Fruit fly (Drosophila melanogaster) whole organism, embryonic: ENCODE results near the gene CG17839.
A peak's percentile ranks its signal among the peaks of the same experiment; 100 is the strongest.

ENCODE experiments used
- BtbVII ChIP-seq: fragments of 200-800 bp; sonication (Bioruptor generic); optimal IDR thresholded peaks from 3 replicates; lab custom pipeline; 2017; ENCODE audit warnings: missing biosample characterization, mild to moderate bottlenecking, missing genetic modification characterization
- CG10274 ChIP-seq: fragments of 200-800 bp; sonication (Bioruptor generic); optimal IDR thresholded peaks from 3 replicates; lab custom pipeline; 2017; ENCODE audit warnings: missing biosample characterization, mild to moderate bottlenecking, missing genetic modification characterization
- CG12219 ChIP-seq: fragments of 200-800 bp; sonication (Bioruptor generic); optimal IDR thresholded peaks from 3 replicates; lab custom pipeline; 2018; ENCODE audit warnings: missing biosample characterization, mild to moderate bottlenecking, missing genetic modification characterization
- CG1233 ChIP-seq: fragments of 200-800 bp; sonication (Bioruptor generic); optimal IDR thresholded peaks from 4 replicates; lab custom pipeline; 2018; ENCODE audit warnings: missing biosample characterization, mild to moderate bottlenecking, missing genetic modification characterization
- CG13894 ChIP-seq: fragments of 200-800 bp; sonication (Bioruptor generic); optimal IDR thresholded peaks from 3 replicates; lab custom pipeline; 2018; ENCODE audit warnings: missing biosample characterization, mild to moderate bottlenecking, missing genetic modification characterization, moderate library complexity
- CG2875 ChIP-seq: fragments of 200-800 bp; sonication (Bioruptor generic); optimal IDR thresholded peaks from 2 replicates; lab custom pipeline; 2017; ENCODE audit warnings: missing biosample characterization, mild to moderate bottlenecking, missing genetic modification characterization, missing genetic modification reagents
- CG31388 ChIP-seq: fragments of 200-800 bp; sonication (Bioruptor generic); optimal IDR thresholded peaks from 2 replicates; lab custom pipeline; 2016; ENCODE audit warnings: missing biosample characterization, missing genetic modification characterization
- CG3281 ChIP-seq: fragments of 200-800 bp; sonication (Bioruptor generic); optimal IDR thresholded peaks from 3 replicates; lab custom pipeline; 2017; ENCODE audit warnings: missing biosample characterization, mild to moderate bottlenecking, missing genetic modification characterization
- CG3838 ChIP-seq: fragments of 200-800 bp; sonication (Bioruptor generic); optimal IDR thresholded peaks from 3 replicates; lab custom pipeline; 2016; ENCODE audit warnings: missing biosample characterization, missing genetic modification characterization
- CG4707 ChIP-seq: fragments of 200-800 bp; sonication (Bioruptor generic); optimal IDR thresholded peaks from 2 replicates; lab custom pipeline; 2018; ENCODE audit warnings: missing biosample characterization, mild to moderate bottlenecking, missing genetic modification characterization, moderate library complexity
- CG5953 ChIP-seq: fragments of 200-800 bp; sonication (Bioruptor generic); IDR thresholded peaks from 2 replicates; pipeline ENCODE4 v1.3.6; 2022; ENCODE audit warnings: missing biosample characterization, missing genetic modification characterization
- CG6854 ChIP-seq: fragments of 200-800 bp; sonication (Bioruptor generic); optimal IDR thresholded peaks from 3 replicates; lab custom pipeline; 2017; ENCODE audit warnings: missing biosample characterization, mild to moderate bottlenecking, missing genetic modification characterization
- CG9876 ChIP-seq: fragments of 200-800 bp; sonication (Bioruptor generic); optimal IDR thresholded peaks from 2 replicates; lab custom pipeline; 2016; ENCODE audit warnings: missing biosample characterization, missing genetic modification characterization
- Dad ChIP-seq: fragments of 200-800 bp; sonication (Bioruptor generic); optimal IDR thresholded peaks from 3 replicates; lab custom pipeline; 2016; ENCODE audit warnings: missing biosample characterization, missing genetic modification characterization
- Dfd ChIP-seq, 2 experiments: fragments of >200 bp; optimal IDR thresholded peaks; 2 replicates each; lab custom pipeline; 2017; ENCODE audit warnings: missing biosample characterization in 2 of 2, missing genetic modification characterization in 2 of 2
- Dref ChIP-seq: fragments of 200-800 bp; sonication (Bioruptor generic); IDR thresholded peaks from 2 replicates; pipeline ENCODE4 v1.3.6; 2022; ENCODE audit warnings: missing biosample characterization, missing genetic modification characterization
- Drgx ChIP-seq: fragments of 200-800 bp; sonication (Bioruptor generic); IDR thresholded peaks from 2 replicates; pipeline ENCODE4 v1.3.6; 2022; ENCODE audit warnings: missing biosample characterization, missing genetic modification characterization
- Ets65A ChIP-seq: fragments of 200-800 bp; sonication (Bioruptor generic); peaks from one replicate; lab custom pipeline; 2016; ENCODE audit warnings: missing biosample characterization, missing genetic modification characterization
- Fer2 ChIP-seq: fragments of 200-800 bp; sonication (Bioruptor generic); optimal IDR thresholded peaks from 2 replicates; lab custom pipeline; 2018; ENCODE audit warnings: missing biosample characterization, mild to moderate bottlenecking, missing genetic modification characterization, moderate library complexity
- Hmx ChIP-seq: fragments of 200-800 bp; sonication (Bioruptor generic); optimal IDR thresholded peaks from 2 replicates; lab custom pipeline; 2016; ENCODE audit warnings: missing biosample characterization, missing genetic modification characterization
- Jarid2 ChIP-seq: fragments of 200-800 bp; sonication (Bioruptor generic); optimal IDR thresholded peaks from 3 replicates; lab custom pipeline; 2017; ENCODE audit warnings: mild to moderate bottlenecking, missing biosample characterization, missing genetic modification reagents, missing genetic modification characterization
- MBD-R2 ChIP-seq: fragments of 200-800 bp; sonication (Bioruptor generic); IDR thresholded peaks from 2 replicates; pipeline ENCODE4 v1.3.6; 2022; ENCODE audit warnings: missing biosample characterization, missing genetic modification characterization
- Mes4 ChIP-seq: fragments of 200-800 bp; sonication (Bioruptor generic); optimal IDR thresholded peaks from 2 replicates; lab custom pipeline; 2016; ENCODE audit warnings: missing biosample characterization, missing genetic modification characterization
- Nf-YC ChIP-seq: fragments of 200-800 bp; optimal IDR thresholded peaks from 3 replicates; lab custom pipeline; 2019; ENCODE audit warnings: missing biosample characterization, mild to moderate bottlenecking, missing genetic modification characterization, moderate library complexity
- Ravus ChIP-seq: fragments of 200-800 bp; sonication (Bioruptor generic); IDR thresholded peaks from 2 replicates; pipeline ENCODE4 v1.3.6; 2022; ENCODE audit warnings: missing biosample characterization, missing genetic modification characterization
- Sin3A ChIP-seq: fragments of >200 bp; optimal IDR thresholded peaks from 2 replicates; lab custom pipeline; 2018
- Six4 ChIP-seq: fragments of 200-800 bp; sonication (Bioruptor generic); optimal IDR thresholded peaks from 2 replicates; lab custom pipeline; 2016; ENCODE audit warnings: missing biosample characterization, missing genetic modification characterization
- Trl ChIP-seq, 3 experiments: fragments of >200 bp in 2 of 3; fragments of 200-800 bp in 1 of 3; sonication (Bioruptor generic) in 1 of 3; optimal IDR thresholded peaks; 2 replicates in 1 of 3; 3 replicates in 2 of 3; lab custom pipeline; 2016 to 2017; ENCODE audit warnings: missing biosample characterization in 1 of 3, missing genetic modification characterization in 1 of 3
- Vsx1 ChIP-seq: fragments of 200-800 bp; sonication (Bioruptor generic); optimal IDR thresholded peaks from 2 replicates; lab custom pipeline; 2017; ENCODE audit warnings: missing biosample characterization, mild to moderate bottlenecking, missing genetic modification characterization, missing genetic modification reagents
- Xrp1 ChIP-seq: fragments of 200-800 bp; sonication (Bioruptor generic); IDR thresholded peaks from 2 replicates; pipeline ENCODE4 v1.3.6; 2022; ENCODE audit warnings: missing biosample characterization, missing genetic modification characterization
- ac ChIP-seq: fragments of 200-800 bp; sonication (Bioruptor generic); optimal IDR thresholded peaks from 3 replicates; lab custom pipeline; 2017; ENCODE audit warnings: missing biosample characterization, mild to moderate bottlenecking, missing genetic modification characterization
- cas ChIP-seq: fragments of 200-800 bp; sonication (Bioruptor generic); IDR thresholded peaks from 2 replicates; pipeline ENCODE4 v1.3.6; 2022; ENCODE audit warnings: missing biosample characterization, missing genetic modification characterization
- chif ChIP-seq, 2 experiments: fragments of 200-800 bp; sonication (Bioruptor generic); optimal IDR thresholded peaks; 3 replicates each; lab custom pipeline; 2016; ENCODE audit warnings: missing biosample characterization in 2 of 2, missing genetic modification characterization in 2 of 2
- ci ChIP-seq: fragments of 200-800 bp; sonication (Bioruptor generic); IDR thresholded peaks from 3 replicates; pipeline ENCODE4 v1.3.6; 2022; ENCODE audit warnings: missing biosample characterization, missing genetic modification characterization
- dimm ChIP-seq: fragments of 200-800 bp; sonication (Bioruptor generic); IDR thresholded peaks from 2 replicates; pipeline ENCODE4 v1.3.6; 2022; ENCODE audit warnings: missing biosample characterization, missing genetic modification characterization
- en ChIP-seq: fragments of 200-800 bp; sonication (Bioruptor generic); optimal IDR thresholded peaks from 2 replicates; lab custom pipeline; 2016; ENCODE audit warnings: missing biosample characterization, missing genetic modification characterization
- hb ChIP-seq: fragments of 200-800 bp; sonication (Bioruptor generic); IDR thresholded peaks from 3 replicates; pipeline ENCODE4 v1.3.6; 2022; ENCODE audit warnings: missing biosample characterization, missing genetic modification characterization; ENCODE audit not compliant: partially characterized antibody
- insv ChIP-seq, 2 experiments: fragments of 200-800 bp; sonication (Bioruptor generic); optimal IDR thresholded peaks; 3 replicates each; lab custom pipeline; 2016 to 2018; ENCODE audit warnings: missing biosample characterization in 2 of 2, missing genetic modification characterization in 2 of 2
- jumu ChIP-seq: fragments of 200-800 bp; sonication (Bioruptor generic); optimal IDR thresholded peaks from 3 replicates; lab custom pipeline; 2016; ENCODE audit warnings: missing biosample characterization, missing genetic modification characterization
- lilli ChIP-seq: fragments of 200-800 bp; sonication (Bioruptor generic); optimal IDR thresholded peaks from 3 replicates; lab custom pipeline; 2016; ENCODE audit warnings: missing biosample characterization, missing genetic modification characterization
- lmd ChIP-seq: fragments of 200-800 bp; sonication (Bioruptor generic); IDR thresholded peaks from 2 replicates; pipeline ENCODE4 v1.3.6; 2022; ENCODE audit warnings: missing biosample characterization, missing genetic modification characterization
- mam ChIP-seq: fragments of 200-800 bp; sonication (Bioruptor generic); optimal IDR thresholded peaks from 3 replicates; lab custom pipeline; 2016; ENCODE audit warnings: missing biosample characterization, missing genetic modification characterization
- mirr ChIP-seq: fragments of 200-800 bp; sonication (Bioruptor generic); optimal IDR thresholded peaks from 3 replicates; lab custom pipeline; 2018; ENCODE audit warnings: missing biosample characterization, mild to moderate bottlenecking, missing genetic modification characterization
- org-1 ChIP-seq: fragments of 200-800 bp; sonication (Bioruptor generic); optimal IDR thresholded peaks from 2 replicates; lab custom pipeline; 2017; ENCODE audit warnings: missing biosample characterization, missing genetic modification characterization
- row ChIP-seq: fragments of 200-800 bp; sonication (Bioruptor generic); IDR thresholded peaks from 3 replicates; pipeline ENCODE4 v1.3.6; 2022; ENCODE audit warnings: missing biosample characterization, missing genetic modification characterization
- sens-2 ChIP-seq: fragments of 200-800 bp; sonication (Bioruptor generic); IDR thresholded peaks from 2 replicates; pipeline ENCODE4 v1.3.6; 2022; ENCODE audit warnings: missing biosample characterization, missing genetic modification characterization
- sima ChIP-seq: fragments of 200-800 bp; sonication (Bioruptor generic); optimal IDR thresholded peaks from 2 replicates; lab custom pipeline; 2016; ENCODE audit warnings: missing biosample characterization, missing genetic modification characterization
- sqz ChIP-seq: fragments of 200-800 bp; sonication (Bioruptor generic); optimal IDR thresholded peaks from 3 replicates; lab custom pipeline; 2018; ENCODE audit warnings: missing biosample characterization, mild to moderate bottlenecking, missing genetic modification characterization
- trem ChIP-seq: fragments of 200-800 bp; optimal IDR thresholded peaks from 3 replicates; lab custom pipeline; 2019; ENCODE audit warnings: missing biosample characterization, mild to moderate bottlenecking, missing genetic modification characterization, moderate library complexity
- wek ChIP-seq: fragments of 200-800 bp; sonication (Bioruptor generic); optimal IDR thresholded peaks from 3 replicates; lab custom pipeline; 2018; ENCODE audit warnings: missing biosample characterization, mild to moderate bottlenecking, missing genetic modification characterization, moderate library complexity
- zfh1 ChIP-seq: fragments of 200-800 bp; sonication (Bioruptor generic); IDR thresholded peaks from 3 replicates; pipeline ENCODE4 v1.3.6; 2022; ENCODE audit warnings: missing biosample characterization, missing genetic modification characterization
- zfh2 ChIP-seq: fragments of 200-800 bp; sonication (Bioruptor generic); optimal IDR thresholded peaks from 2 replicates; lab custom pipeline; 2016; ENCODE audit warnings: missing biosample characterization, missing genetic modification characterization

The CG17839 gene

DNA sequence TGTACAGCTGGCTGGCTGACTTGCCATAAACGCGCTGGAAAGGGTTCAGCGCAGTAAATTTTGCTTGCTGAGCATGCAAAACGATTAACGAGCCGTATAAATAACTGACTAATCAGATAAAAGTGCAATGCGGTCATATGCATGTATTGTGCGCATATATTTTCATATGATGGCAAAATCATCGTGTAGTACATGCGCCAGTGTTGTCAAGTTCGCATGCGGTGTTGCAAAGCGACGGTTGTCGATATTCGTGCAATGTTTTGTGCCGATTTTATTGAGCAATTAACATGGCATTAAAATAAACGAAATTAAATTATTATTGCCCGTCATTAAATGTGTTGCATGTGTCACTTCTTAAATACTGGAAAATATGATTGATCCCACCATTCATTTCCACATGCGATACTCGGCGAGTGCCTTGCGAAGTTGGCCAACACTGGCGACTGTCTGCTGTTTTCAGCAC, 14.8 kb upstream of the CG17839 start (continued):
- TF ChIP-seq CG5953 (GFP tag; lab: Robert Waterston, UW) (no peak), mam (GFP tag; lab: Kevin White, UChicago) (peak; percentile 91), Trl (optimal IDR thresholded peaks at IDR 0.05; lab: Kevin White, UChicago) (peak in 1 of 2 experiments; percentile 14), Trl (GFP tag; optimal IDR thresholded peaks at IDR 0.05; lab: Kevin White, UChicago) (peak; percentile 94), sima (GFP tag; lab: Kevin White, UChicago) (peak; percentile 53), Nf-YC (tag; lab: Kevin White, UChicago) (no peak), Mes4 (GFP tag; lab: Kevin White, UChicago) (peak; percentile 82), Sin3A (lab: Kevin White, UChicago) (peak; percentile 86), lmd (peak; percentile 80), Six4 (GFP tag; lab: Kevin White, UChicago) (peak; percentile 54), Dref (peak; percentile 54), CG4707 (no peak), mirr (no peak), row (GFP tag; lab: Robert Waterston, UW) (peak; percentile 72), Vsx1 (GFP tag; lab: Kevin White, UChicago) (no peak), wek (GFP tag; lab: Kevin White, UChicago) (peak; percentile 42), ci (GFP tag; lab: Robert Waterston, UW) (peak; percentile 86), zfh1 (peak; percentile 75), CG1233 (peak; percentile 50), Xrp1 (GFP tag; lab: Robert Waterston, UW) (peak; percentile 84), sens-2 (GFP tag; lab: Robert Waterston, UW) (no peak), zfh2 (GFP tag; lab: Kevin White, UChicago) (peak; percentile 92), CG3838 (GFP tag; lab: Kevin White, UChicago) (no peak), CG10274 (GFP tag; lab: Kevin White, UChicago) (peak; percentile 37), ac (GFP tag; lab: Kevin White, UChicago) (no peak), Hmx (peak; percentile 66), en (GFP tag; lab: Kevin White, UChicago) (peak; percentile 77), lilli (peak; percentile 91), Jarid2 (GFP tag; lab: Kevin White, UChicago) (no peak), BtbVII (GFP tag; lab: Kevin White, UChicago) (peak; percentile 49), CG6854 (GFP tag; lab: Kevin White, UChicago) (no peak), insv (GFP tag; optimal IDR thresholded peaks at IDR 0.05; lab: Kevin White, UChicago) (no peak), org-1 (GFP tag; lab: Kevin White, UChicago) (peak; percentile 70), Drgx (GFP tag; lab: Robert Waterston, UW) (peak; percentile 70; the same call in 1 of the 2 replicates), CG3281 (GFP tag; lab: Kevin White, UChicago) (peak; percentile 74), CG2875 (GFP tag; lab: Kevin White, UChicago) (peak; percentile 55), CG31388 (GFP tag; lab: Kevin White, UChicago) (peak; percentile 84), Fer2 (peak; percentile 54), cas (GFP tag; lab: Robert Waterston, UW) (peak; percentile 59; the same call in 1 of the 2 replicates), Dfd (GFP tag; optimal IDR thresholded peaks at IDR 0.05; lab: Kevin White, UChicago) (no peak), hb (GFP tag; lab: Robert Waterston, UW) (peak; percentile 80), Ets65A (GFP tag; lab: Kevin White, UChicago) (peak; percentile 97), chif (GFP tag; optimal IDR thresholded peaks at IDR 0.05; lab: Kevin White, UChicago) (peak; percentile 75 to 81), trem (tag; lab: Kevin White, UChicago) (peak; percentile 45), Dad (GFP tag; lab: Kevin White, UChicago) (peak; percentile 90), MBD-R2 (GFP tag; lab: Robert Waterston, UW) (peak; percentile 77), Ravus (GFP tag; lab: Robert Waterston, UW) (no peak), jumu (GFP tag; lab: Kevin White, UChicago) (peak; percentile 87), CG13894 (tag; lab: Kevin White, UChicago) (no peak), dimm (GFP tag; lab: Robert Waterston, UW) (no peak), CG12219 (GFP tag; lab: Kevin White, UChicago) (no peak), CG9876 (peak; percentile 65), sqz (GFP tag; lab: Kevin White, UChicago) (no peak)
